Fruit fly (Drosophila melanogaster) whole organism, embryonic: ENCODE data around the gene CG43675.

Experiments
- ATbp ChIP-seq: fragments of 200-800 bp; sonication (Bioruptor generic); optimal IDR thresholded peaks from 2 replicates; lab custom pipeline; 2017; ENCODE audit warnings: missing biosample characterization, mild to moderate bottlenecking, missing genetic modification characterization, missing genetic modification reagents
- BtbVII ChIP-seq: fragments of 200-800 bp; sonication (Bioruptor generic); optimal IDR thresholded peaks from 3 replicates; lab custom pipeline; 2017; ENCODE audit warnings: missing biosample characterization, mild to moderate bottlenecking, missing genetic modification characterization
- C15 ChIP-seq: fragments of 200-800 bp; sonication (Bioruptor generic); IDR thresholded peaks from 3 replicates; pipeline ENCODE4 v1.3.6; 2022; ENCODE audit warnings: missing biosample characterization, missing genetic modification characterization
- CG10543 ChIP-seq: fragments of 200-800 bp; sonication (Bioruptor generic); optimal IDR thresholded peaks from 3 replicates; lab custom pipeline; 2017; ENCODE audit warnings: missing biosample characterization, mild to moderate bottlenecking, missing genetic modification characterization, moderate library complexity
- CG10565 ChIP-seq: fragments of 200-800 bp; sonication (Bioruptor generic); optimal IDR thresholded peaks from 3 replicates; lab custom pipeline; 2016; ENCODE audit warnings: missing biosample characterization, mild to moderate bottlenecking, missing genetic modification characterization
- CG10959 ChIP-seq: fragments of 200-800 bp; sonication (Bioruptor generic); IDR thresholded peaks from 2 replicates; pipeline ENCODE4 v1.3.6; 2022; ENCODE audit warnings: missing biosample characterization, missing genetic modification characterization
- CG11247 ChIP-seq: fragments of 200-800 bp; sonication (Bioruptor generic); IDR thresholded peaks from 2 replicates; pipeline ENCODE4 v1.3.6; 2022; ENCODE audit warnings: missing biosample characterization, missing genetic modification characterization
- CG11560 ChIP-seq: fragments of 200-800 bp; sonication (Bioruptor generic); IDR thresholded peaks from 3 replicates; pipeline ENCODE4 v1.3.6; 2022; ENCODE audit warnings: missing biosample characterization, missing genetic modification characterization
- CG11696 ChIP-seq: fragments of 200-800 bp; sonication (Bioruptor generic); IDR thresholded peaks from 2 replicates; pipeline ENCODE4 v1.3.6; 2022; ENCODE audit warnings: missing biosample characterization, missing genetic modification characterization
- CG12299 ChIP-seq: fragments of 200-800 bp; sonication (Bioruptor generic); optimal IDR thresholded peaks from 2 replicates; lab custom pipeline; 2018; ENCODE audit warnings: missing biosample characterization, mild to moderate bottlenecking, missing genetic modification characterization
- CG15696 ChIP-seq: fragments of 200-800 bp; sonication (Bioruptor generic); optimal IDR thresholded peaks from 2 replicates; lab custom pipeline; 2019; ENCODE audit warnings: missing biosample characterization, mild to moderate bottlenecking, missing genetic modification characterization, moderate library complexity
- CG17359 ChIP-seq: fragments of 200-800 bp; sonication (Bioruptor generic); optimal IDR thresholded peaks from 3 replicates; lab custom pipeline; 2018; ENCODE audit warnings: missing biosample characterization, mild to moderate bottlenecking, missing genetic modification characterization, moderate library complexity
- CG17912 ChIP-seq: fragments of 200-800 bp; sonication (Bioruptor generic); optimal IDR thresholded peaks from 2 replicates; lab custom pipeline; 2018; ENCODE audit warnings: missing biosample characterization, mild to moderate bottlenecking, missing genetic modification characterization
- CG3407 ChIP-seq: fragments of 200-800 bp; sonication (Bioruptor generic); optimal IDR thresholded peaks from 2 replicates; lab custom pipeline; 2018; ENCODE audit warnings: missing biosample characterization, mild to moderate bottlenecking, missing genetic modification characterization
- CG34376 ChIP-seq: fragments of 200-800 bp; sonication (Bioruptor generic); optimal IDR thresholded peaks from 2 replicates; lab custom pipeline; 2018; ENCODE audit warnings: missing biosample characterization, mild to moderate bottlenecking, missing genetic modification characterization
- CG4328 ChIP-seq: fragments of 200-800 bp; sonication (Bioruptor generic); optimal IDR thresholded peaks from 3 replicates; lab custom pipeline; 2017; ENCODE audit warnings: missing biosample characterization, missing genetic modification reagents, missing genetic modification characterization
- CG6654 ChIP-seq: fragments of 200-800 bp; sonication (Bioruptor generic); optimal IDR thresholded peaks from 2 replicates; lab custom pipeline; 2017; ENCODE audit warnings: missing biosample characterization, mild to moderate bottlenecking, missing genetic modification characterization
- CG6813 ChIP-seq: fragments of 200-800 bp; sonication (Bioruptor generic); optimal IDR thresholded peaks from 2 replicates; lab custom pipeline; 2017; ENCODE audit warnings: missing biosample characterization, missing genetic modification characterization, mild to moderate bottlenecking, moderate library complexity, missing genetic modification reagents
- CG7963 ChIP-seq: fragments of 200-800 bp; sonication (Bioruptor generic); IDR thresholded peaks from 3 replicates; pipeline ENCODE4 v1.3.6; 2022; ENCODE audit warnings: missing biosample characterization, missing genetic modification characterization; ENCODE audit not compliant: partially characterized antibody
- CG8089 ChIP-seq: fragments of 200-800 bp; sonication (Bioruptor generic); optimal IDR thresholded peaks from 3 replicates; lab custom pipeline; 2016; ENCODE audit warnings: missing biosample characterization, missing genetic modification characterization
- CG9609 ChIP-seq: fragments of 200-800 bp; sonication (Bioruptor generic); optimal IDR thresholded peaks from 3 replicates; lab custom pipeline; 2016; ENCODE audit warnings: missing biosample characterization, missing genetic modification characterization
- Dfd ChIP-seq, 2 experiments: fragments of >200 bp; optimal IDR thresholded peaks; 2 replicates each; lab custom pipeline; 2017; ENCODE audit warnings: missing biosample characterization in 2 of 2, missing genetic modification characterization in 2 of 2
- HHEX ChIP-seq: fragments of 200-800 bp; sonication (Bioruptor generic); optimal IDR thresholded peaks from 3 replicates; lab custom pipeline; 2017; ENCODE audit warnings: missing biosample characterization, mild to moderate bottlenecking, missing genetic modification characterization, missing genetic modification reagents
- HmgZ ChIP-seq: fragments of 200-800 bp; sonication (Bioruptor generic); optimal IDR thresholded peaks from 2 replicates; lab custom pipeline; 2018; ENCODE audit warnings: missing biosample characterization, mild to moderate bottlenecking, missing genetic modification characterization
- Hr3 ChIP-seq: fragments of 200-800 bp; sonication (Bioruptor generic); optimal IDR thresholded peaks from 3 replicates; lab custom pipeline; 2016; ENCODE audit warnings: missing biosample characterization, missing genetic modification characterization
- MTF-1 ChIP-seq: fragments of 200-800 bp; sonication (Bioruptor generic); optimal IDR thresholded peaks from 2 replicates; lab custom pipeline; 2018; ENCODE audit warnings: missing biosample characterization, mild to moderate bottlenecking, missing genetic modification characterization, borderline replicate concordance
- Scr ChIP-seq: fragments of 200-800 bp; sonication (Bioruptor generic); IDR thresholded peaks from 2 replicates; pipeline ENCODE4 v1.3.6; 2022; ENCODE audit warnings: missing biosample characterization, missing genetic modification characterization; ENCODE audit not compliant: partially characterized antibody
- Six4 ChIP-seq: fragments of 200-800 bp; sonication (Bioruptor generic); optimal IDR thresholded peaks from 2 replicates; lab custom pipeline; 2016; ENCODE audit warnings: missing biosample characterization, missing genetic modification characterization
- Usf ChIP-seq: fragments of 200-800 bp; sonication (Bioruptor generic); optimal IDR thresholded peaks from 2 replicates; lab custom pipeline; 2017; ENCODE audit warnings: missing genotype, missing biosample characterization, missing genetic modification characterization
- YL-1 ChIP-seq: fragments of 200-800 bp; sonication (Bioruptor generic); optimal IDR thresholded peaks from 3 replicates; lab custom pipeline; 2017; ENCODE audit warnings: missing biosample characterization, mild to moderate bottlenecking, missing genetic modification characterization
- abd-A ChIP-seq: fragments of 200-800 bp; sonication (Bioruptor generic); optimal IDR thresholded peaks from 3 replicates; lab custom pipeline; 2019; ENCODE audit warnings: missing biosample characterization, mild to moderate bottlenecking, missing genetic modification characterization, moderate library complexity
- ase ChIP-seq: fragments of 200-800 bp; sonication (Bioruptor generic); IDR thresholded peaks from 3 replicates; pipeline ENCODE4 v1.3.6; 2022; ENCODE audit warnings: missing biosample characterization, missing genetic modification characterization
- bcd ChIP-seq: fragments of 200-800 bp; sonication (Bioruptor generic); optimal IDR thresholded peaks from 2 replicates; lab custom pipeline; 2017; ENCODE audit warnings: missing biosample characterization, mild to moderate bottlenecking, missing genetic modification characterization
- bowl ChIP-seq: fragments of 200-800 bp; sonication (Bioruptor generic); IDR thresholded peaks from 2 replicates; pipeline ENCODE4 v1.3.6; 2022; ENCODE audit warnings: missing biosample characterization, missing genetic modification characterization
- cas ChIP-seq: fragments of 200-800 bp; sonication (Bioruptor generic); IDR thresholded peaks from 2 replicates; pipeline ENCODE4 v1.3.6; 2022; ENCODE audit warnings: missing biosample characterization, missing genetic modification characterization
- chm ChIP-seq: fragments of 200-800 bp; sonication (Bioruptor generic); IDR thresholded peaks from 2 replicates; pipeline ENCODE4 v1.3.6; 2022; ENCODE audit warnings: missing biosample characterization, missing genetic modification characterization
- cwo ChIP-seq: fragments of 200-800 bp; sonication (Bioruptor generic); optimal IDR thresholded peaks from 3 replicates; lab custom pipeline; 2017; ENCODE audit warnings: missing biosample characterization, missing genetic modification characterization, mild to moderate bottlenecking, moderate library complexity, missing genetic modification reagents
- gfzf ChIP-seq: fragments of 200-800 bp; sonication (Bioruptor generic); optimal IDR thresholded peaks from 2 replicates; lab custom pipeline; 2016; ENCODE audit warnings: missing biosample characterization, mild to moderate bottlenecking, missing genetic modification characterization, moderate library complexity
- grau ChIP-seq: fragments of 200-800 bp; optimal IDR thresholded peaks from 3 replicates; lab custom pipeline; 2019; ENCODE audit warnings: missing biosample characterization, mild to moderate bottlenecking, missing genetic modification characterization, moderate library complexity
- ind ChIP-seq: fragments of 200-800 bp; sonication (Bioruptor generic); optimal IDR thresholded peaks from 3 replicates; lab custom pipeline; 2016; ENCODE audit warnings: missing biosample characterization, missing genetic modification characterization
- klu ChIP-seq: fragments of 200-800 bp; sonication (Bioruptor generic); IDR thresholded peaks from 2 replicates; pipeline ENCODE4 v1.3.6; 2022; ENCODE audit warnings: missing biosample characterization, missing genetic modification characterization
- mirr ChIP-seq: fragments of 200-800 bp; sonication (Bioruptor generic); optimal IDR thresholded peaks from 3 replicates; lab custom pipeline; 2018; ENCODE audit warnings: missing biosample characterization, mild to moderate bottlenecking, missing genetic modification characterization
- onecut ChIP-seq: fragments of 200-800 bp; sonication (Bioruptor generic); IDR thresholded peaks from 2 replicates; pipeline ENCODE4 v1.3.6; 2022; ENCODE audit warnings: missing biosample characterization, missing genetic modification characterization
- sqz ChIP-seq: fragments of 200-800 bp; sonication (Bioruptor generic); optimal IDR thresholded peaks from 3 replicates; lab custom pipeline; 2018; ENCODE audit warnings: missing biosample characterization, mild to moderate bottlenecking, missing genetic modification characterization
- sug ChIP-seq: fragments of 200-800 bp; optimal IDR thresholded peaks from 2 replicates; lab custom pipeline; 2019; ENCODE audit warnings: missing biosample characterization, mild to moderate bottlenecking, missing genetic modification characterization, moderate library complexity
- zfh1 ChIP-seq: fragments of 200-800 bp; sonication (Bioruptor generic); IDR thresholded peaks from 3 replicates; pipeline ENCODE4 v1.3.6; 2022; ENCODE audit warnings: missing biosample characterization, missing genetic modification characterization

CG43675 gene

DNA sequence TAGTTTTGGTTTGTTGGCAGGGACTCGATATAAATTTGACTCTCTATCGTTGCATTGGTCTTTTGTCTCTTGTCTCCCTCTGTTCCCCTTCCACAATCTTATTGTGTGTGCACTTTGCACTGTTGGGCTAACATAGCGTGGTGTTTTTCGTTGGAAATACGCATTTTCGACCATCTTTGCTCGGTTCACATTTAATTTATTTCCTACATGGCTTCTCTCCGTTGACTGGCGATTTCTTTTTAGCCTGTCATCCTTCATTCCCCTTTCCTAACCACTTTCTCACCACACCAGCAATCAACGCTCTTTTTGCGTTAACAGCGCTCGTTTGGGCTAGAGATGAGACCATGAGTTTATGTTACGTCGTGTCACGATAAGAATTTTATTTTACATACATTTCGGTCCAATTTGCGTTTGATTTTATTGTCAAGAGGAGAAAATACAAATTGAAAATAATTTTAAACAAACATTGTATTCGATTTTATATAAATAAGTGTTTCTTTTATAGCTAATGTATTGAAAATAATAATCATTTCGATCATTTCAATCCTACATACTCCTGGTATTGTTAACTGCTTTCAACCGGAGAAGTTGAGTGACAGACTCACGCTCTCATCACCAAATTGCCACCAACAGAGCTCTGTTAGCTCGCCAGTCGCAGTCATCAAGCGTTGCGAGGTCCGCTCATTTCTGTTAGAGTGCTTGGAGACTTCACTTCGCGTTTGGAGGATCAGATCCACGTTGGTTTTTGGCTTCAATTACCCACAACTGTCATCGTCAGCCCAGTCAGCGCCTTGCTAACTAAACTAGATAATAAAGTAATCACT is 13.9 kb upstream of the CG43675 start (continued):
- TF ChIP-seq CG17912 (no peak), bcd (GFP tag; lab: Kevin White, UChicago) (peak; percentile 60)

DNA sequence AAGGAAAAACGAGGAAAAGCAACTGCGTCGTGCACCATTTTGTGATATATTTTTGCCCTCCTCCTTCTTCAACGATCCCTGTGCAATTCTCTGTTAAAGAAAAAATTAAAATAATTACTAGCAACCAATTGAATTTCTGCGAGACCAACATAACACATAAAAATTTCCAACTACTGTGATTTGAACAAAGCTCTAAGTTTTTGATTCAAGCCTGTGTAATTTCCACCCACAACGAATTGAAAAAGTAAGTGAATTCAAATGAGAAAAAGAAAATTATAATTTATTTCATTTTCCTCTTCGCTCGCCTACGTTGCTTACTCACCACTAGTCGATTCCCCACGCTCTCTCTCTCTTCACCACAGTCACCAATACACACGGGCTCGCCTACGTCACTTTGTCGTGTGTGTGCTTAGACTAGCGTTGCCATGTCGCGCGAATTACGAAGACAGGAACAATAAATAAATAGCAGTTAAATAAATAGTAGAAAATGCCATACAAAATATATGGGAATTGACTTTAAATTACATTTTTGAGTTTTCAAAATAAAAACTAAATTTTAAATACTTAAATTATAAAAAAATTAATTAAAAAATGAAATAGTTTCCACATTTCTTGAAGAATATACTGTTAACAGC is 12.9 kb upstream of the CG43675 start:
- peak; percentile 68 for TF ChIP-seq ATbp (GFP tag; lab: Kevin White, UChicago)
- TF ChIP-seq CG7963, result no peak
- peak; percentile 60 for TF ChIP-seq CG34376 (GFP tag; lab: Kevin White, UChicago)
- peak; percentile 7 for TF ChIP-seq YL-1 (GFP tag; lab: Kevin White, UChicago)
- TF ChIP-seq HHEX (GFP tag; lab: Kevin White, UChicago), result no peak
- TF ChIP-seq onecut (GFP tag; lab: Robert Waterston, UW), result peak; percentile 50
- no peak for TF ChIP-seq ase
- TF ChIP-seq MTF-1 (GFP tag; lab: Kevin White, UChicago), result peak; percentile 60
- peak; percentile 30 for TF ChIP-seq CG3407 (GFP tag; lab: Kevin White, UChicago)
- peak; percentile 62 for TF ChIP-seq CG15696 (tag; lab: Kevin White, UChicago)
- TF ChIP-seq CG10959 (GFP tag; lab: Robert Waterston, UW), result no peak
- peak; percentile 70 for TF ChIP-seq abd-A
- peak; percentile 63; the same call in 1 of the 3 replicates for TF ChIP-seq zfh1 (GFP tag; lab: Robert Waterston, UW)
- TF ChIP-seq sug, result peak; percentile 23
- no peak for TF ChIP-seq C15
- TF ChIP-seq CG11696 (GFP tag; lab: Robert Waterston, UW), result no peak
- TF ChIP-seq CG8089 (GFP tag; lab: Kevin White, UChicago), result no peak
- no peak for TF ChIP-seq Usf (GFP tag; lab: Kevin White, UChicago)
- no peak for TF ChIP-seq CG11560
- TF ChIP-seq CG12299 (tag; lab: Kevin White, UChicago), result peak; percentile 81
- no peak for TF ChIP-seq bowl (GFP tag; lab: Robert Waterston, UW)
- TF ChIP-seq Dfd (GFP tag; optimal IDR thresholded peaks at IDR 0.05; lab: Kevin White, UChicago), result no peak
- no peak for TF ChIP-seq gfzf (GFP tag; lab: Kevin White, UChicago)
- TF ChIP-seq cas (GFP tag; lab: Robert Waterston, UW), result no peak
- peak; percentile 51 for TF ChIP-seq mirr (GFP tag; lab: Kevin White, UChicago)
- peak; percentile 47; the same call in 1 of the 2 replicates for TF ChIP-seq CG11247 (GFP tag; lab: Robert Waterston, UW)
- TF ChIP-seq CG10565 (GFP tag; lab: Kevin White, UChicago), result no peak
- TF ChIP-seq grau (tag; lab: Kevin White, UChicago), result peak; percentile 58
- peak; percentile 67 for TF ChIP-seq BtbVII (GFP tag; lab: Kevin White, UChicago)
- TF ChIP-seq klu (GFP tag; lab: Robert Waterston, UW), result no peak
- TF ChIP-seq ind (GFP tag; lab: Kevin White, UChicago), result peak; percentile 25
- TF ChIP-seq HmgZ (tag; lab: Kevin White, UChicago), result peak; percentile 75
- TF ChIP-seq CG6813 (GFP tag; lab: Kevin White, UChicago), result peak; percentile 60
- TF ChIP-seq sqz (GFP tag; lab: Kevin White, UChicago), result peak; percentile 68
- TF ChIP-seq cwo (GFP tag; lab: Kevin White, UChicago), result peak; percentile 49
- no peak for TF ChIP-seq CG6654 (GFP tag; lab: Kevin White, UChicago)
- no peak for TF ChIP-seq CG9609 (GFP tag; lab: Kevin White, UChicago)
- TF ChIP-seq chm (GFP tag; lab: Robert Waterston, UW), result peak; percentile 6; the same call in 1 of the 2 replicates
- TF ChIP-seq Hr3 (GFP tag; lab: Kevin White, UChicago), result no peak
- TF ChIP-seq Six4 (GFP tag; lab: Kevin White, UChicago), result peak; percentile 18
- TF ChIP-seq CG17359 (tag; lab: Kevin White, UChicago), result peak; percentile 67
- TF ChIP-seq Scr, result no peak
- TF ChIP-seq CG10543 (GFP tag; lab: Kevin White, UChicago), result peak; percentile 74
- peak; percentile 57 for TF ChIP-seq CG4328 (GFP tag; lab: Kevin White, UChicago)
